Fruit fly (Drosophila melanogaster) whole organism, embryonic: ENCODE data around the gene CG3342.
A peak's percentile ranks its signal among the peaks of the same experiment; 100 is the strongest.

Experiments used
- Antp ChIP-seq: fragments of 200-800 bp; sonication (Bioruptor generic); optimal IDR thresholded peaks from 3 replicates; lab custom pipeline; 2016; ENCODE audit warnings: missing biosample characterization, missing genetic modification characterization
- CG10267 ChIP-seq: fragments of 200-800 bp; sonication (Bioruptor generic); optimal IDR thresholded peaks from 2 replicates; lab custom pipeline; 2018; ENCODE audit warnings: missing biosample characterization, mild to moderate bottlenecking, missing genetic modification characterization, moderate library complexity
- CG11093 ChIP-seq: fragments of 200-800 bp; sonication (Bioruptor generic); IDR thresholded peaks from 3 replicates; pipeline ENCODE4 v1.3.6; 2022; ENCODE audit warnings: missing biosample characterization, missing genetic modification characterization
- CG11504 ChIP-seq: fragments of 200-800 bp; sonication (Bioruptor generic); optimal IDR thresholded peaks from 3 replicates; lab custom pipeline; 2019; ENCODE audit warnings: missing biosample characterization, mild to moderate bottlenecking, missing genetic modification characterization, moderate library complexity
- CG12236 ChIP-seq: fragments of 200-800 bp; sonication (Bioruptor generic); optimal IDR thresholded peaks from 2 replicates; lab custom pipeline; 2016; ENCODE audit warnings: missing biosample characterization, missing genetic modification characterization
- CG17385 ChIP-seq: fragments of 200-800 bp; sonication (Bioruptor generic); optimal IDR thresholded peaks from 3 replicates; lab custom pipeline; 2018; ENCODE audit warnings: missing biosample characterization, mild to moderate bottlenecking, missing genetic modification characterization
- CG2889 ChIP-seq: fragments of 200-800 bp; sonication (Bioruptor generic); IDR thresholded peaks from 3 replicates; pipeline ENCODE4 v1.3.6; 2022; ENCODE audit warnings: missing biosample characterization, missing genetic modification characterization
- CG3281 ChIP-seq: fragments of 200-800 bp; sonication (Bioruptor generic); optimal IDR thresholded peaks from 3 replicates; lab custom pipeline; 2017; ENCODE audit warnings: missing biosample characterization, mild to moderate bottlenecking, missing genetic modification characterization
- CG4820 ChIP-seq: fragments of 200-800 bp; sonication (Bioruptor generic); optimal IDR thresholded peaks from 3 replicates; lab custom pipeline; 2016; ENCODE audit warnings: missing biosample characterization, missing genetic modification characterization
- CG6813 ChIP-seq: fragments of 200-800 bp; sonication (Bioruptor generic); optimal IDR thresholded peaks from 2 replicates; lab custom pipeline; 2017; ENCODE audit warnings: missing biosample characterization, missing genetic modification characterization, mild to moderate bottlenecking, moderate library complexity, missing genetic modification reagents
- CG7839 ChIP-seq: fragments of 200-800 bp; sonication (Bioruptor generic); optimal IDR thresholded peaks from 3 replicates; lab custom pipeline; 2018; ENCODE audit warnings: missing biosample characterization, mild to moderate bottlenecking, missing genetic modification characterization, moderate library complexity
- CG9437 ChIP-seq: fragments of 200-800 bp; sonication (Bioruptor generic); optimal IDR thresholded peaks from 2 replicates; lab custom pipeline; 2018; ENCODE audit warnings: missing biosample characterization, mild to moderate bottlenecking, missing genetic modification characterization
- CG9797 ChIP-seq: fragments of 200-800 bp; sonication (Bioruptor generic); optimal IDR thresholded peaks from 3 replicates; lab custom pipeline; 2018; ENCODE audit warnings: missing biosample characterization, mild to moderate bottlenecking, missing genetic modification characterization
- D19A ChIP-seq: fragments of 200-800 bp; optimal IDR thresholded peaks from 3 replicates; lab custom pipeline; 2019; ENCODE audit warnings: missing biosample characterization, mild to moderate bottlenecking, missing genetic modification characterization, moderate library complexity
- D19B ChIP-seq: fragments of 200-800 bp; sonication (Bioruptor generic); optimal IDR thresholded peaks from 2 replicates; lab custom pipeline; 2017; ENCODE audit warnings: missing biosample characterization, mild to moderate bottlenecking, missing genetic modification characterization
- Dref ChIP-seq: fragments of 200-800 bp; sonication (Bioruptor generic); IDR thresholded peaks from 2 replicates; pipeline ENCODE4 v1.3.6; 2022; ENCODE audit warnings: missing biosample characterization, missing genetic modification characterization
- Drgx ChIP-seq: fragments of 200-800 bp; sonication (Bioruptor generic); IDR thresholded peaks from 2 replicates; pipeline ENCODE4 v1.3.6; 2022; ENCODE audit warnings: missing biosample characterization, missing genetic modification characterization
- Ets65A ChIP-seq: fragments of 200-800 bp; sonication (Bioruptor generic); peaks from one replicate; lab custom pipeline; 2016; ENCODE audit warnings: missing biosample characterization, missing genetic modification characterization
- Fer2 ChIP-seq: fragments of 200-800 bp; sonication (Bioruptor generic); optimal IDR thresholded peaks from 2 replicates; lab custom pipeline; 2018; ENCODE audit warnings: missing biosample characterization, mild to moderate bottlenecking, missing genetic modification characterization, moderate library complexity
- HLH54F ChIP-seq: fragments of 200-800 bp; sonication (Bioruptor generic); optimal IDR thresholded peaks from 3 replicates; lab custom pipeline; 2016; ENCODE audit warnings: missing biosample characterization, missing genetic modification characterization
- Hr51 ChIP-seq, 2 experiments: fragments of 200-800 bp; sonication (Bioruptor generic); optimal IDR thresholded peaks; 2 replicates in 1 of 2; 3 replicates in 1 of 2; lab custom pipeline; 2016 to 2018; ENCODE audit warnings: missing biosample characterization in 2 of 2, missing genetic modification characterization in 2 of 2, mild to moderate bottlenecking in 1 of 2, moderate library complexity in 1 of 2
- Hr78 ChIP-seq, 2 experiments: fragments of 200-800 bp in 1 of 2; fragments of >200 bp in 1 of 2; sonication (Bioruptor generic) in 1 of 2; optimal IDR thresholded peaks; 2 replicates each; lab custom pipeline; 2017 to 2019; ENCODE audit warnings: missing biosample characterization in 2 of 2, missing genetic modification characterization in 2 of 2, mild to moderate bottlenecking in 1 of 2, moderate library complexity in 1 of 2
- Myb ChIP-seq: fragments of 200-800 bp; sonication (Bioruptor generic); optimal IDR thresholded peaks from 2 replicates; lab custom pipeline; 2016; ENCODE audit warnings: missing biosample characterization, missing genetic modification characterization
- Nf-YB ChIP-seq: fragments of 200-800 bp; sonication (Bioruptor generic); optimal IDR thresholded peaks from 3 replicates; lab custom pipeline; 2019; ENCODE audit warnings: missing biosample characterization, mild to moderate bottlenecking, missing genetic modification characterization, moderate library complexity
- Oli ChIP-seq: fragments of 200-800 bp; sonication (Bioruptor generic); optimal IDR thresholded peaks from 2 replicates; lab custom pipeline; 2018; ENCODE audit warnings: missing biosample characterization, mild to moderate bottlenecking, missing genetic modification characterization, moderate library complexity
- Taf1 ChIP-seq: fragments of 200-800 bp; sonication (Bioruptor generic); IDR thresholded peaks from 2 replicates; pipeline ENCODE4 v1.3.6; 2022; ENCODE audit warnings: missing biosample characterization, missing genetic modification characterization
- ac ChIP-seq: fragments of 200-800 bp; sonication (Bioruptor generic); optimal IDR thresholded peaks from 3 replicates; lab custom pipeline; 2017; ENCODE audit warnings: missing biosample characterization, mild to moderate bottlenecking, missing genetic modification characterization
- amos ChIP-seq: fragments of 200-800 bp; sonication (Bioruptor generic); IDR thresholded peaks from 2 replicates; pipeline ENCODE4 v1.3.6; 2022; ENCODE audit warnings: missing biosample characterization, missing genetic modification characterization; ENCODE audit not compliant: partially characterized antibody
- aop ChIP-seq: fragments of 200-800 bp; sonication (Bioruptor generic); IDR thresholded peaks from 2 replicates; pipeline ENCODE4 v1.3.6; 2022; ENCODE audit warnings: missing biosample characterization, missing genetic modification characterization
- ara ChIP-seq: fragments of 200-800 bp; sonication (Bioruptor generic); IDR thresholded peaks from 2 replicates; pipeline ENCODE4 v1.3.6; 2022; ENCODE audit warnings: missing biosample characterization, missing genetic modification characterization
- bbx ChIP-seq: fragments of 200-800 bp; sonication (Bioruptor generic); IDR thresholded peaks from 2 replicates; pipeline ENCODE4 v1.3.6; 2022; ENCODE audit warnings: missing biosample characterization, missing genetic modification characterization; ENCODE audit not compliant: partially characterized antibody
- corto ChIP-seq: fragments of 200-800 bp; sonication (Bioruptor generic); optimal IDR thresholded peaks from 2 replicates; lab custom pipeline; 2016; ENCODE audit warnings: missing biosample characterization, mild to moderate bottlenecking, missing genetic modification characterization, moderate library complexity
- dpn ChIP-seq, 2 experiments: fragments of 200-800 bp; sonication (Bioruptor generic); optimal IDR thresholded peaks; 3 replicates each; lab custom pipeline; 2016; ENCODE audit warnings: missing biosample characterization in 2 of 2, missing genetic modification characterization in 2 of 2
- eve ChIP-seq, 2 experiments: fragments of >200 bp; optimal IDR thresholded peaks; 2 replicates each; lab custom pipeline; 2017; ENCODE audit warnings: missing biosample characterization in 2 of 2, missing genetic modification characterization in 2 of 2
- fd96Cb ChIP-seq: fragments of 200-800 bp; sonication (Bioruptor generic); optimal IDR thresholded peaks from 2 replicates; lab custom pipeline; 2018; ENCODE audit warnings: missing biosample characterization, mild to moderate bottlenecking, missing genetic modification characterization, moderate library complexity
- ftz-f1 ChIP-seq: fragments of 200-800 bp; sonication (Bioruptor generic); optimal IDR thresholded peaks from 2 replicates; lab custom pipeline; 2016; ENCODE audit warnings: missing biosample characterization, missing genetic modification characterization
- grn ChIP-seq: fragments of 200-800 bp; sonication (Bioruptor generic); optimal IDR thresholded peaks from 3 replicates; lab custom pipeline; 2017; ENCODE audit warnings: missing biosample characterization, missing genetic modification characterization
- ham ChIP-seq: fragments of 200-800 bp; sonication (Bioruptor generic); IDR thresholded peaks from 2 replicates; pipeline ENCODE4 v1.3.6; 2022; ENCODE audit warnings: missing biosample characterization, missing genetic modification characterization
- hth ChIP-seq: fragments of >200 bp; optimal IDR thresholded peaks from 2 replicates; lab custom pipeline; 2017; ENCODE audit warnings: inconsistent platforms
- ken ChIP-seq: fragments of 200-800 bp; sonication (Bioruptor generic); IDR thresholded peaks from 3 replicates; pipeline ENCODE4 v1.3.6; 2022; ENCODE audit warnings: missing biosample characterization, missing genetic modification characterization
- lola ChIP-seq, 3 experiments: fragments of >200 bp in 2 of 3; fragments of 200-800 bp in 1 of 3; sonication (Bioruptor generic) in 1 of 3; optimal IDR thresholded peaks; 2 replicates each; lab custom pipeline; 2017 to 2019; ENCODE audit warnings: missing biosample characterization in 3 of 3, missing genetic modification characterization in 3 of 3, mild to moderate bottlenecking in 1 of 3, moderate library complexity in 1 of 3
- maf-S ChIP-seq: fragments of 200-800 bp; sonication (Bioruptor generic); optimal IDR thresholded peaks from 2 replicates; lab custom pipeline; 2016; ENCODE audit warnings: missing biosample characterization, missing genetic modification characterization
- pita ChIP-seq: fragments of 200-800 bp; sonication (Bioruptor generic); optimal IDR thresholded peaks from 2 replicates; lab custom pipeline; 2017; ENCODE audit warnings: missing biosample characterization, mild to moderate bottlenecking, missing genetic modification characterization
- sens-2 ChIP-seq: fragments of 200-800 bp; sonication (Bioruptor generic); IDR thresholded peaks from 2 replicates; pipeline ENCODE4 v1.3.6; 2022; ENCODE audit warnings: missing biosample characterization, missing genetic modification characterization
- sug ChIP-seq: fragments of 200-800 bp; optimal IDR thresholded peaks from 2 replicates; lab custom pipeline; 2019; ENCODE audit warnings: missing biosample characterization, mild to moderate bottlenecking, missing genetic modification characterization, moderate library complexity
- tap ChIP-seq: fragments of 200-800 bp; optimal IDR thresholded peaks from 3 replicates; lab custom pipeline; 2019; ENCODE audit warnings: missing biosample characterization, mild to moderate bottlenecking, missing genetic modification characterization, moderate library complexity
- tin ChIP-seq: fragments of 200-800 bp; sonication (Bioruptor generic); optimal IDR thresholded peaks from 3 replicates; lab custom pipeline; 2016; ENCODE audit warnings: missing biosample characterization, missing genetic modification characterization
- trh ChIP-seq: fragments of 200-800 bp; sonication (Bioruptor generic); optimal IDR thresholded peaks from 2 replicates; lab custom pipeline; 2016; ENCODE audit warnings: missing biosample characterization, missing genetic modification characterization
- unc-4 ChIP-seq: fragments of 200-800 bp; sonication (Bioruptor generic); IDR thresholded peaks from 2 replicates; pipeline ENCODE4 v1.3.6; 2022; ENCODE audit warnings: missing biosample characterization, missing genetic modification characterization; ENCODE audit not compliant: partially characterized antibody
- unpg ChIP-seq: fragments of 200-800 bp; sonication (Bioruptor generic); optimal IDR thresholded peaks from 3 replicates; lab custom pipeline; 2018; ENCODE audit warnings: missing biosample characterization, mild to moderate bottlenecking, missing genetic modification characterization, moderate library complexity
- vnd ChIP-seq: fragments of 200-800 bp; sonication (Bioruptor generic); IDR thresholded peaks from 3 replicates; pipeline ENCODE4 v1.3.6; 2022; ENCODE audit warnings: missing biosample characterization, missing genetic modification characterization; ENCODE audit not compliant: partially characterized antibody

Gene CG3342

DNA sequence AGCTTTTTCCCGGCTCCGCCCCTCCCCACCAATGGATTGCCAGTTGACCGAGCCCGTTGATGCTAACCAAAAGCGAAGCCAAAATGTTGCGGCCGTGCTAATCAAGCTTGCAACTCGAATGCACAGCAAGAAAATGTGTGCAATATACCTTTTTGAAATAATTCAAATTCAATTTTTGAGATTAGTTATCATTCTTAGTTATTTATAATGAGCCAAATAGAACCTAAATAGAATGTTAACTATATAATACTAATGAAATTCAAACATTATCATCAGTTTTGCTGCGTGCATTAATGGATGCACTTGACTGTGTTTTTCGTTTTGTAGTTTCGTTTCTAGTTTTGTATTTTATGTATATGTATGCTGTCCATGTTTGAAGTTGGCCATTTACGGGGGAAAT is 14.6 kb upstream of the CG3342 start (continued):
- TF ChIP-seq aop (GFP tag; lab: Robert Waterston, UW): no peak
- TF ChIP-seq lola (GFP tag; optimal IDR thresholded peaks at IDR 0.05; lab: Kevin White, UChicago): peak in 1 of 3 experiments; percentile 3
- no peak for TF ChIP-seq Fer2 (tag; lab: Kevin White, UChicago)
- no peak for TF ChIP-seq sens-2 (GFP tag; lab: Robert Waterston, UW)
- TF ChIP-seq dpn (GFP tag; optimal IDR thresholded peaks at IDR 0.05; lab: Kevin White, UChicago): peak in 1 of 2 experiments; percentile 37
- no peak for TF ChIP-seq Ets65A (GFP tag; lab: Kevin White, UChicago)
- TF ChIP-seq ftz-f1 (GFP tag; lab: Kevin White, UChicago): no peak
- TF ChIP-seq CG7839 (tag; lab: Kevin White, UChicago): peak; percentile 63
- peak; percentile 35 for TF ChIP-seq CG17385 (GFP tag; lab: Kevin White, UChicago)
- peak; percentile 31 for TF ChIP-seq fd96Cb (tag; lab: Kevin White, UChicago)
- no peak for TF ChIP-seq sug (tag; lab: Kevin White, UChicago)
- TF ChIP-seq trh (GFP tag; lab: Kevin White, UChicago): no peak
- peak; percentile 45 for TF ChIP-seq tap (tag; lab: Kevin White, UChicago)
- TF ChIP-seq CG3281 (GFP tag; lab: Kevin White, UChicago): no peak
- TF ChIP-seq Nf-YB (GFP tag; lab: Kevin White, UChicago): no peak
- TF ChIP-seq grn: no peak
- no peak for TF ChIP-seq hth (lab: Kevin White, UChicago)
- peak in 1 of 2 experiments; percentile 78 for TF ChIP-seq Hr51 (GFP tag; optimal IDR thresholded peaks at IDR 0.05; lab: Kevin White, UChicago)
- no peak for TF ChIP-seq CG2889 (GFP tag; lab: Robert Waterston, UW)
- no peak for TF ChIP-seq vnd (GFP tag; lab: Robert Waterston, UW)
- TF ChIP-seq ken (GFP tag; lab: Robert Waterston, UW): no peak
- TF ChIP-seq CG6813 (GFP tag; lab: Kevin White, UChicago): no peak
- no peak for TF ChIP-seq pita (GFP tag; lab: Kevin White, UChicago)
- TF ChIP-seq HLH54F: no peak
- no peak for TF ChIP-seq CG11093 (GFP tag; lab: Robert Waterston, UW)
- TF ChIP-seq ac (GFP tag; lab: Kevin White, UChicago): no peak
- peak; percentile 67 for TF ChIP-seq unpg
- no peak for TF ChIP-seq maf-S (GFP tag; lab: Kevin White, UChicago)
- TF ChIP-seq CG9797 (GFP tag; lab: Kevin White, UChicago): no peak
- peak; percentile 51; the same call in 1 of the 2 replicates for TF ChIP-seq ara
- TF ChIP-seq Oli (tag; lab: Kevin White, UChicago): peak; percentile 59
- TF ChIP-seq CG9437 (GFP tag; lab: Kevin White, UChicago): peak; percentile 17
- no peak for TF ChIP-seq CG12236 (GFP tag; lab: Kevin White, UChicago)
- TF ChIP-seq Dref: no peak
- TF ChIP-seq eve (GFP tag; optimal IDR thresholded peaks at IDR 0.05; lab: Kevin White, UChicago): no peak
- no peak for TF ChIP-seq ham (GFP tag; lab: Robert Waterston, UW)
- no peak for TF ChIP-seq Antp (GFP tag; lab: Kevin White, UChicago)
- peak in 1 of 2 experiments; percentile 55 for TF ChIP-seq Hr78 (GFP tag; optimal IDR thresholded peaks at IDR 0.05; lab: Kevin White, UChicago)
- TF ChIP-seq D19A (tag; lab: Kevin White, UChicago): peak; percentile 11
- TF ChIP-seq CG11504 (tag; lab: Kevin White, UChicago): peak; percentile 79
- TF ChIP-seq amos (GFP tag; lab: Robert Waterston, UW): no peak
- no peak for TF ChIP-seq D19B (GFP tag; lab: Kevin White, UChicago)
- no peak for TF ChIP-seq corto (GFP tag; lab: Kevin White, UChicago)
- peak; percentile 82 for TF ChIP-seq Drgx (GFP tag; lab: Robert Waterston, UW)
- no peak for TF ChIP-seq tin (GFP tag; lab: Kevin White, UChicago)
- no peak for TF ChIP-seq CG4820 (GFP tag; lab: Kevin White, UChicago)
- TF ChIP-seq Myb: no peak
- TF ChIP-seq Taf1 (GFP tag; lab: Robert Waterston, UW): no peak
- TF ChIP-seq bbx: no peak
- TF ChIP-seq CG10267 (tag; lab: Kevin White, UChicago): peak; percentile 26
- no peak for TF ChIP-seq unc-4
